Worm (Caenorhabditis elegans) whole organism, young adult: ENCODE results near the gene H01M10.1.

Source experiments
- B0019.2 ChIP-seq: fragments of 200-800 bp; sonication (Bioruptor generic); conservative IDR thresholded peaks from 2 replicates; pipeline ENCODE4 v1.3.6; 2022; ENCODE audit warnings: missing genetic modification reagents, missing genetic modification characterization, missing compliant biosample characterization
- B0336.3 ChIP-seq: fragments of 200-800 bp; sonication (Bioruptor generic); IDR thresholded peaks from 2 replicates; pipeline ENCODE4 v1.3.6; 2022; ENCODE audit warnings: missing genetic modification characterization, missing compliant biosample characterization
- F37B4.10 ChIP-seq: fragments of 200-800 bp; sonication (Bioruptor generic); IDR thresholded peaks from 2 replicates; pipeline ENCODE4 v1.3.6; 2022; ENCODE audit warnings: missing genetic modification characterization, missing compliant biosample characterization
- F39B2.1 ChIP-seq: fragments of 200-800 bp; sonication (Bioruptor generic); IDR thresholded peaks from 2 replicates; pipeline ENCODE4 v1.3.6; 2022; ENCODE audit warnings: missing genetic modification reagents, missing genetic modification characterization, missing compliant biosample characterization
- F49E8.2 ChIP-seq: sonication (generic microtip); optimal IDR thresholded peaks from 3 replicates; lab custom pipeline; 2017; ENCODE audit warnings: missing genetic modification characterization, mild to moderate bottlenecking, missing compliant biosample characterization, antibody characterized with exemption, moderate library complexity; ENCODE audit not compliant: insufficient read depth
- K11D2.4 ChIP-seq: fragments of 200-800 bp; sonication (Bioruptor generic); IDR thresholded peaks from 2 replicates; pipeline ENCODE4 v1.3.6; 2022; ENCODE audit warnings: missing genetic modification reagents, missing genetic modification characterization, missing compliant biosample characterization
- K12H6.12 ChIP-seq: fragments of 200-800 bp; sonication (Bioruptor generic); optimal IDR thresholded peaks from 2 replicates; lab custom pipeline; 2018; ENCODE audit warnings: mild to moderate bottlenecking, missing genetic modification characterization, missing compliant biosample characterization
- T26A5.8 ChIP-seq: sonication (generic microtip); optimal IDR thresholded peaks from 2 replicates; lab custom pipeline; 2016; ENCODE audit warnings: missing genetic modification characterization, missing compliant biosample characterization
- Y53F4B.3 ChIP-seq: fragments of 200-800 bp; sonication (Bioruptor generic); IDR thresholded peaks from 2 replicates; pipeline ENCODE4 v1.3.6; 2022; ENCODE audit warnings: missing genetic modification reagents, missing genetic modification characterization, missing compliant biosample characterization
- Y67H2A.10 ChIP-seq: fragments of 200-800 bp; sonication (Bioruptor generic); conservative IDR thresholded peaks from 2 replicates; pipeline ENCODE4 v1.3.6; 2022; ENCODE audit warnings: missing genetic modification reagents, missing genetic modification characterization, missing compliant biosample characterization
- Y95B8A.8 ChIP-seq: fragments of 200-800 bp; sonication (Bioruptor generic); IDR thresholded peaks from 2 replicates; pipeline ENCODE4 v1.3.6; 2022; ENCODE audit warnings: missing genetic modification reagents, missing genetic modification characterization, missing compliant biosample characterization
- ama-1 ChIP-seq, 3 experiments: fragments of 150-350 bp in 1 of 3; sonication (generic microtip) in 2 of 3; optimal IDR thresholded peaks; 2 replicates each; lab custom pipeline; 2014 to 2018; ENCODE audit warnings: missing biosample characterization in 2 of 3, missing genetic modification characterization in 2 of 3, missing genetic modification reagents in 2 of 3
- aptf-2 ChIP-seq: fragments of 200-800 bp; sonication (Bioruptor generic); conservative IDR thresholded peaks from 2 replicates; pipeline ENCODE4 v1.3.6; 2022; ENCODE audit warnings: missing genetic modification reagents, missing genetic modification characterization, missing compliant biosample characterization
- aptf-3 ChIP-seq: fragments of 200-800 bp; sonication (Bioruptor generic); IDR thresholded peaks from 2 replicates; pipeline ENCODE4 v1.3.6; 2022; ENCODE audit warnings: missing genetic modification characterization, missing compliant biosample characterization
- athp-1 ChIP-seq: sonication (generic microtip); optimal IDR thresholded peaks from 2 replicates; lab custom pipeline; 2017; ENCODE audit warnings: mild to moderate bottlenecking, missing genetic modification characterization, missing compliant biosample characterization
- bed-1 ChIP-seq: fragments of 200-800 bp; sonication (Bioruptor generic); IDR thresholded peaks from 2 replicates; pipeline ENCODE4 v1.3.6; 2022; ENCODE audit warnings: missing genetic modification reagents, missing genetic modification characterization, missing compliant biosample characterization
- ccch-3 ChIP-seq: fragments of 200-800 bp; sonication (Bioruptor generic); optimal IDR thresholded peaks from 2 replicates; lab custom pipeline; 2018; ENCODE audit warnings: mild to moderate bottlenecking, missing genetic modification characterization, missing compliant biosample characterization
- cebp-1 ChIP-seq, 2 experiments: fragments of 200-800 bp in 1 of 2; sonication (Bioruptor generic) in 1 of 2; sonication (generic microtip) in 1 of 2; IDR thresholded peaks in 1 of 2; optimal IDR thresholded peaks in 1 of 2; 2 replicates each; pipeline versions ENCODE4 v1.3.6 to Lab custom; 2017 to 2022; ENCODE audit warnings: missing compliant biosample characterization in 2 of 2, missing genetic modification characterization in 2 of 2, mild to moderate bottlenecking in 1 of 2, missing genetic modification reagents in 1 of 2, moderate library complexity in 1 of 2
- ceh-40 ChIP-seq: fragments of 200-800 bp; sonication (Bioruptor generic); IDR thresholded peaks from 2 replicates; pipeline ENCODE4 v1.3.6; 2022; ENCODE audit warnings: missing genetic modification characterization, missing compliant biosample characterization
- chd-7 ChIP-seq: sonication (generic microtip); optimal IDR thresholded peaks from 2 replicates; lab custom pipeline; 2016; ENCODE audit warnings: mild to moderate bottlenecking, missing genetic modification characterization, moderate library complexity, missing compliant biosample characterization
- dox-1 ChIP-seq: fragments of 200-800 bp; sonication (Bioruptor generic); IDR thresholded peaks from 2 replicates; pipeline ENCODE4 v1.3.6; 2022; ENCODE audit warnings: missing genetic modification reagents, missing genetic modification characterization, missing compliant biosample characterization
- dpl-1 ChIP-seq: fragments of 150-350 bp; optimal IDR thresholded peaks from 2 replicates; lab custom pipeline; 2014; ENCODE audit warnings: missing biosample characterization, missing genetic modification reagents, missing genetic modification characterization
- efl-1 ChIP-seq: fragments of 150-350 bp; optimal IDR thresholded peaks from 2 replicates; lab custom pipeline; 2014; ENCODE audit warnings: missing biosample characterization, missing genetic modification reagents, missing genetic modification characterization
- egl-44 ChIP-seq: fragments of 200-800 bp; sonication (Bioruptor generic); IDR thresholded peaks from 2 replicates; pipeline ENCODE4 v1.3.6; 2022; ENCODE audit warnings: missing genetic modification reagents, missing genetic modification characterization, missing compliant biosample characterization
- egrh-3 ChIP-seq: fragments of 200-800 bp; sonication (Bioruptor generic); IDR thresholded peaks from 2 replicates; pipeline ENCODE4 v1.3.6; 2022; ENCODE audit warnings: missing genetic modification reagents, missing genetic modification characterization, missing compliant biosample characterization
- him-1 ChIP-seq: sonication (generic microtip); optimal IDR thresholded peaks from 2 replicates; lab custom pipeline; 2016; ENCODE audit warnings: missing genotype, missing genetic modification reagents, missing genetic modification characterization, missing compliant biosample characterization
- hlh-26 ChIP-seq: fragments of 200-800 bp; sonication (Bioruptor generic); conservative IDR thresholded peaks from 2 replicates; pipeline ENCODE4 v1.3.6; 2022; ENCODE audit warnings: missing genetic modification reagents, missing genetic modification characterization, missing compliant biosample characterization
- hrde-1 ChIP-seq: sonication (generic microtip); optimal IDR thresholded peaks from 2 replicates; lab custom pipeline; 2016; ENCODE audit warnings: missing genetic modification characterization, mild to moderate bottlenecking, missing compliant biosample characterization, moderate library complexity, missing genotype, missing genetic modification reagents, borderline replicate concordance
- lin-26 ChIP-seq: fragments of 200-800 bp; sonication (Bioruptor generic); IDR thresholded peaks from 2 replicates; pipeline ENCODE4 v1.3.6; 2022; ENCODE audit warnings: missing genetic modification reagents, missing genetic modification characterization, missing compliant biosample characterization
- lir-1 ChIP-seq: fragments of 200-800 bp; sonication (Bioruptor generic); conservative IDR thresholded peaks from 2 replicates; pipeline ENCODE4 v1.3.6; 2022; ENCODE audit warnings: missing genetic modification reagents, missing genetic modification characterization, missing compliant biosample characterization
- lsy-27 ChIP-seq: sonication (generic microtip); optimal IDR thresholded peaks from 2 replicates; lab custom pipeline; 2017; ENCODE audit warnings: missing genetic modification characterization, mild to moderate bottlenecking, missing compliant biosample characterization, antibody characterized with exemption, missing genotype, borderline replicate concordance; ENCODE audit not compliant: insufficient read depth
- madf-10 ChIP-seq: sonication (generic microtip); optimal IDR thresholded peaks from 2 replicates; lab custom pipeline; 2016; ENCODE audit warnings: mild to moderate bottlenecking, missing genetic modification characterization, missing compliant biosample characterization
- madf-3 ChIP-seq: fragments of 200-800 bp; sonication (Bioruptor generic); IDR thresholded peaks from 2 replicates; pipeline ENCODE4 v1.3.6; 2022; ENCODE audit warnings: missing genetic modification reagents, missing genetic modification characterization, missing compliant biosample characterization
- madf-6 ChIP-seq: fragments of 200-800 bp; sonication (Bioruptor generic); IDR thresholded peaks from 2 replicates; pipeline ENCODE4 v1.3.6; 2022; ENCODE audit warnings: missing genetic modification reagents, missing genetic modification characterization, missing compliant biosample characterization
- mel-28 ChIP-seq: sonication (generic microtip); optimal IDR thresholded peaks from 2 replicates; lab custom pipeline; 2016; ENCODE audit warnings: borderline replicate concordance, mild to moderate bottlenecking, missing genetic modification characterization, missing compliant biosample characterization
- mes-4 ChIP-seq: sonication (generic microtip); optimal IDR thresholded peaks from 2 replicates; lab custom pipeline; 2016; ENCODE audit warnings: missing genotype, missing genetic modification characterization, missing compliant biosample characterization
- nfyb-1 ChIP-seq: fragments of 200-800 bp; sonication (Bioruptor generic); IDR thresholded peaks from 2 replicates; pipeline ENCODE4 v1.3.6; 2022; ENCODE audit warnings: missing genetic modification reagents, missing genetic modification characterization, missing compliant biosample characterization
- nhr-179 ChIP-seq: sonication (generic microtip); optimal IDR thresholded peaks from 2 replicates; lab custom pipeline; 2016; ENCODE audit warnings: mild to moderate bottlenecking, missing genetic modification characterization, missing compliant biosample characterization
- rpc-1 ChIP-seq, 2 experiments: fragments of 150-350 bp in 1 of 2; sonication (generic microtip) in 1 of 2; optimal IDR thresholded peaks; 2 replicates each; lab custom pipeline; 2014 to 2018; ENCODE audit warnings: missing biosample characterization in 1 of 2, missing genetic modification characterization in 1 of 2, missing genetic modification reagents in 1 of 2, missing genotype in 1 of 2
- snpc-1.1 ChIP-seq: sonication (generic microtip); optimal IDR thresholded peaks from 2 replicates; lab custom pipeline; 2017; ENCODE audit warnings: missing genetic modification characterization, mild to moderate bottlenecking, missing compliant biosample characterization, antibody characterized with exemption, moderate library complexity, missing genotype, missing genetic modification reagents; ENCODE audit not compliant: insufficient read depth
- snpc-1.3 ChIP-seq: sonication (generic microtip); optimal IDR thresholded peaks from 2 replicates; lab custom pipeline; 2017; ENCODE audit warnings: missing genetic modification characterization, mild to moderate bottlenecking, missing compliant biosample characterization, antibody characterized with exemption, moderate library complexity, missing genotype, missing genetic modification reagents; ENCODE audit not compliant: insufficient read depth
- snpc-4 ChIP-seq, 5 experiments: fragments of 150-350 bp in 1 of 5; sonication (generic microtip) in 4 of 5; optimal IDR thresholded peaks; 2 replicates each; lab custom pipeline; 2014 to 2018; ENCODE audit warnings: missing genetic modification characterization in 5 of 5, missing biosample characterization in 3 of 5, antibody characterized with exemption in 2 of 5, mild to moderate bottlenecking in 2 of 5, missing compliant biosample characterization in 2 of 5, missing genotype in 2 of 5, moderate library complexity in 2 of 5, missing genetic modification reagents in 1 of 5
- ztf-25 ChIP-seq: fragments of 200-800 bp; sonication (Bioruptor generic); IDR thresholded peaks from 2 replicates; pipeline ENCODE4 v1.3.6; 2022; ENCODE audit warnings: missing genetic modification reagents, missing genetic modification characterization, missing compliant biosample characterization

Gene H01M10.1

ce11 chrX:2550665-2551064, 29.7 kb downstream of the H01M10.1 start (continued):
- TF ChIP-seq snpc-1.3 (no peak), mel-28 (tag; lab: Kevin White, UChicago) (no peak), dpl-1 (GFP tag; lab: Kevin White, UChicago) (no peak), snpc-1.1 (no peak)

DNA sequence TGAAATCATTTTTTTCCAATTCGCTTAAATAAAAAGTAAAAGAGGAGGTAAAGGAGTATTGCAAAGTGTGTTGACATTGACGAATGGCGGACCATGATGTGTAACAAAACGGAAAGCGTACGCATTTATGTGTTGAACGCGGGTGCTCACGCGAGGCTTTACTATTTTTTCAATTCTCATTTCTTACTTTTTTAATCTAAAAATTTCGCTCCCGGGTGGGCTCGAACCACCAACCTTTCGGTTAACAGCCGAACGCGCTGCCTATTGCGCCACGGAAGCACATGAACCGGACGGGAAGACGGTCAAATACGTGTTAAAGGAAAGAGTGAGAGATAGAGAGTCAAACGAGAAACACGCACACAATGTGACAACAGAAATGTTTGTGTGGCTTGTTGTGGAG, 31.1 kb downstream of the H01M10.1 start:
- TF ChIP-seq K12H6.12 (peak; percentile 44), him-1 (tag; lab: Kevin White, UChicago) (peak; percentile 86), ama-1 (optimal IDR thresholded peaks at IDR 0.05; lab: Kevin White, UChicago) (no peak), ama-1 (GFP tag; optimal IDR thresholded peaks at IDR 0.05; lab: Kevin White, UChicago) (peak; percentile 13 to 80), madf-10 (peak; percentile 76), ceh-40 (GFP tag; lab: Robert Waterston, UW) (0 out of 2 replicates have a peak, but pooled peaks have one; percentile 25), B0336.3 (GFP tag; lab: Robert Waterston, UW) (peak; percentile 76), rpc-1 (optimal IDR thresholded peaks at IDR 0.05; lab: Kevin White, UChicago) (peak; percentile 81), rpc-1 (tag; optimal IDR thresholded peaks at IDR 0.05; lab: Kevin White, UChicago) (peak; percentile 88), mes-4 (tag; lab: Kevin White, UChicago) (peak; percentile 66), egrh-3 (GFP tag; lab: Robert Waterston, UW) (peak; percentile 42; the same call in 1 of the 2 replicates), hrde-1 (tag; lab: Kevin White, UChicago) (peak; percentile 68), B0019.2 (GFP tag; lab: Robert Waterston, UW) (0 out of 2 replicates have a peak, but pooled peaks have one; percentile 25), aptf-2 (GFP tag; lab: Robert Waterston, UW) (no peak), aptf-3 (GFP tag; lab: Robert Waterston, UW) (peak; percentile 43; the same call in 1 of the 2 replicates), efl-1 (GFP tag; lab: Kevin White, UChicago) (no peak), T26A5.8 (tag; lab: Kevin White, UChicago) (no peak), madf-6 (GFP tag; lab: Robert Waterston, UW) (0 out of 2 replicates have a peak, but pooled peaks have one; percentile 20), snpc-1.1 (peak; percentile 49), athp-1 (tag; lab: Kevin White, UChicago) (no peak), chd-7 (peak; percentile 81), lin-26 (peak; percentile 92; the same call in 1 of the 2 replicates), dox-1 (GFP tag; lab: Robert Waterston, UW) (peak; percentile 78), Y95B8A.8 (GFP tag; lab: Robert Waterston, UW) (no peak), Y67H2A.10 (GFP tag; lab: Robert Waterston, UW) (no peak), madf-3 (GFP tag; lab: Robert Waterston, UW) (0 out of 2 replicates have a peak, but pooled peaks have one; percentile 49), nfyb-1 (GFP tag; lab: Robert Waterston, UW) (peak; percentile 68; the same call in 1 of the 2 replicates), cebp-1 (GFP tag; IDR thresholded peaks at IDR 0.05; lab: Robert Waterston, UW) (peak; percentile 58), cebp-1 (tag; optimal IDR thresholded peaks at IDR 0.05; lab: Kevin White, UChicago) (peak; percentile 76), lsy-27 (tag; lab: Kevin White, UChicago) (peak; percentile 74), F49E8.2 (tag; lab: Kevin White, UChicago) (peak; percentile 42), Y53F4B.3 (GFP tag; lab: Robert Waterston, UW) (no peak), snpc-4 (GFP tag; optimal IDR thresholded peaks at IDR 0.05; lab: Kevin White, UChicago) (peak; percentile 56), snpc-4 (tag; optimal IDR thresholded peaks at IDR 0.05; lab: Kevin White, UChicago) (peak in 3 of 4 experiments; percentile 62 to 77 (median 73)), F39B2.1 (GFP tag; lab: Robert Waterston, UW) (no peak), nhr-179 (tag; lab: Kevin White, UChicago) (peak; percentile 12), F37B4.10 (0 out of 2 replicates have a peak, but pooled peaks have one; percentile 82), bed-1 (no peak), egl-44 (GFP tag; lab: Robert Waterston, UW) (peak; percentile 77), ccch-3 (GFP tag; lab: Kevin White, UChicago) (peak; percentile 37), ztf-25 (GFP tag; lab: Robert Waterston, UW) (peak; percentile 91), hlh-26 (GFP tag; lab: Robert Waterston, UW) (no peak), K11D2.4 (GFP tag; lab: Robert Waterston, UW) (peak; percentile 36; the same call in 1 of the 2 replicates), lir-1 (GFP tag; lab: Robert Waterston, UW) (no peak)
